Fruit fly (Drosophila melanogaster) whole organism, wandering third instar larva: Measurements from ENCODE around the gene CG31807.
A peak's percentile ranks its signal among the peaks of the same experiment; 100 is the strongest.

Experiments used
- CG32264 ChIP-seq: fragments of 200-800 bp; sonication (Bioruptor generic); optimal IDR thresholded peaks from 2 replicates; lab custom pipeline; 2016; ENCODE audit warnings: missing biosample characterization, missing genetic modification characterization
- CG9705 ChIP-seq: fragments of 200-800 bp; sonication (Bioruptor generic); optimal IDR thresholded peaks from 2 replicates; lab custom pipeline; 2018; ENCODE audit warnings: missing biosample characterization, mild to moderate bottlenecking, missing genetic modification characterization
- CrebA ChIP-seq: fragments of 200-800 bp; sonication (Bioruptor generic); optimal IDR thresholded peaks from 2 replicates; lab custom pipeline; 2016; ENCODE audit warnings: missing biosample characterization, mild to moderate bottlenecking, missing genetic modification characterization, borderline replicate concordance
- Dfd ChIP-seq: fragments of >200 bp; optimal IDR thresholded peaks from 2 replicates; lab custom pipeline; 2017; ENCODE audit warnings: missing biosample characterization, missing genetic modification characterization
- Dif ChIP-seq: fragments of 200-275, 200-300 bp; sonication (Bioruptor generic); optimal IDR thresholded peaks from 2 replicates; lab custom pipeline; 2018; ENCODE audit warnings: missing biosample characterization, missing genetic modification characterization; ENCODE audit not compliant: partially characterized antibody
- GATAd ChIP-seq: sonication (Bioruptor generic); optimal IDR thresholded peaks from 2 replicates; lab custom pipeline; 2016; ENCODE audit warnings: missing biosample characterization, missing genetic modification characterization
- HLH106 ChIP-seq: fragments of 200-800 bp; optimal IDR thresholded peaks from 3 replicates; lab custom pipeline; 2019; ENCODE audit warnings: missing biosample characterization, mild to moderate bottlenecking, missing genetic modification characterization, moderate library complexity
- Hnf4 ChIP-seq: fragments of 200-800 bp; sonication (Bioruptor generic); optimal IDR thresholded peaks from 2 replicates; lab custom pipeline; 2016; ENCODE audit warnings: missing biosample characterization, mild to moderate bottlenecking, missing genetic modification characterization
- Hr78 ChIP-seq: fragments of >200 bp; optimal IDR thresholded peaks from 2 replicates; lab custom pipeline; 2017; ENCODE audit warnings: missing biosample characterization, missing genetic modification characterization
- Hr83 ChIP-seq: fragments of 200-300 bp; sonication (Bioruptor generic); optimal IDR thresholded peaks from 2 replicates; lab custom pipeline; 2016; ENCODE audit warnings: missing biosample characterization, mild to moderate bottlenecking, missing genetic modification characterization, moderate library complexity; ENCODE audit not compliant: poor library complexity, severe bottlenecking
- Jra ChIP-seq: sonication (Bioruptor generic); optimal IDR thresholded peaks from 2 replicates; lab custom pipeline; 2016; ENCODE audit warnings: missing biosample characterization, missing genetic modification characterization
- Mio ChIP-seq: sonication (Bioruptor generic); optimal IDR thresholded peaks from 2 replicates; lab custom pipeline; 2016; ENCODE audit warnings: missing biosample characterization, missing genetic modification characterization
- N ChIP-seq: fragments of >200 bp; optimal IDR thresholded peaks from 2 replicates; lab custom pipeline; 2018; ENCODE audit warnings: missing biosample characterization, missing external identifiers, missing genetic modification characterization
- OdsH ChIP-seq: fragments of 200-800 bp; sonication (Bioruptor generic); optimal IDR thresholded peaks from 2 replicates; lab custom pipeline; 2016; ENCODE audit warnings: missing biosample characterization, mild to moderate bottlenecking, missing genetic modification characterization
- Rel ChIP-seq, 2 experiments: fragments of 200-800 bp; sonication (Bioruptor generic) in 1 of 2; optimal IDR thresholded peaks; 2 replicates in 1 of 2; 3 replicates in 1 of 2; lab custom pipeline; 2016 to 2019; ENCODE audit warnings: mild to moderate bottlenecking in 2 of 2, missing biosample characterization in 2 of 2, missing genetic modification characterization in 2 of 2, moderate library complexity in 1 of 2
- Sp1 ChIP-seq: fragments of 200-800 bp; sonication (Bioruptor generic); optimal IDR thresholded peaks from 3 replicates; lab custom pipeline; 2019; ENCODE audit warnings: missing biosample characterization, mild to moderate bottlenecking, missing genetic modification characterization, moderate library complexity
- Vsx2 ChIP-seq: fragments of 200-300, 225-300 bp; sonication (Bioruptor generic); optimal IDR thresholded peaks from 2 replicates; lab custom pipeline; 2018; ENCODE audit warnings: missing biosample characterization, missing genetic modification characterization; ENCODE audit not compliant: partially characterized antibody
- brk ChIP-seq: fragments of 200-800 bp; sonication (Bioruptor generic); optimal IDR thresholded peaks from 2 replicates; lab custom pipeline; 2016; ENCODE audit warnings: missing biosample characterization, mild to moderate bottlenecking, missing genetic modification characterization
- dl ChIP-seq, 2 experiments: fragments of 175-275, 200-275 bp in 1 of 2; fragments of 200-275 bp in 1 of 2; sonication (Bioruptor generic); optimal IDR thresholded peaks; lab custom pipeline; 2018; ENCODE audit warnings: mild to moderate bottlenecking in 2 of 2, missing biosample characterization in 2 of 2, missing genetic modification characterization in 2 of 2, moderate library complexity in 2 of 2; ENCODE audit not compliant: partially characterized antibody in 2 of 2, insufficient read depth in 1 of 2
- dmrt93B ChIP-seq: fragments of 200-800 bp; sonication (Bioruptor generic); optimal IDR thresholded peaks from 2 replicates; lab custom pipeline; 2018; ENCODE audit warnings: missing biosample characterization, mild to moderate bottlenecking, missing genetic modification characterization
- dsf ChIP-seq: sonication (Bioruptor generic); optimal IDR thresholded peaks from 2 replicates; lab custom pipeline; 2016; ENCODE audit warnings: missing biosample characterization, missing genetic modification characterization, borderline replicate concordance
- ey ChIP-seq: fragments of 200-800 bp; sonication (Bioruptor generic); optimal IDR thresholded peaks from 2 replicates; lab custom pipeline; 2016; ENCODE audit warnings: missing biosample characterization, missing genetic modification characterization
- foxo ChIP-seq, 2 experiments: fragments of 200-800 bp; sonication (Bioruptor generic); optimal IDR thresholded peaks; 2 replicates in 1 of 2; 3 replicates in 1 of 2; lab custom pipeline; 2016 to 2017; ENCODE audit warnings: missing biosample characterization in 2 of 2, missing genetic modification characterization in 2 of 2
- fru ChIP-seq: fragments of 200-800 bp; sonication (Bioruptor generic); optimal IDR thresholded peaks from 3 replicates; lab custom pipeline; 2016; ENCODE audit warnings: missing biosample characterization, mild to moderate bottlenecking, missing genetic modification characterization
- h ChIP-seq: fragments of 200-800 bp; sonication (Bioruptor generic); optimal IDR thresholded peaks from 3 replicates; lab custom pipeline; 2016; ENCODE audit warnings: missing biosample characterization, mild to moderate bottlenecking, missing genetic modification characterization
- jim ChIP-seq: fragments of 175-275, 200-325 bp; sonication (Bioruptor generic); optimal IDR thresholded peaks from 2 replicates; lab custom pipeline; 2016; ENCODE audit warnings: missing biosample characterization, mild to moderate bottlenecking, missing genetic modification characterization
- lola ChIP-seq: fragments of >200 bp; optimal IDR thresholded peaks from 2 replicates; lab custom pipeline; 2017; ENCODE audit warnings: missing biosample characterization, missing genetic modification characterization
- psq ChIP-seq: fragments of 200-800 bp; sonication (Bioruptor generic); optimal IDR thresholded peaks from 3 replicates; lab custom pipeline; 2017; ENCODE audit warnings: missing biosample characterization, mild to moderate bottlenecking, missing genetic modification characterization, moderate library complexity
- rgr ChIP-seq: fragments of 200-800 bp; sonication (Bioruptor generic); optimal IDR thresholded peaks from 3 replicates; lab custom pipeline; 2016; ENCODE audit warnings: missing biosample characterization, mild to moderate bottlenecking, missing genetic modification characterization
- sage ChIP-seq: fragments of 200-800 bp; sonication (Bioruptor generic); optimal IDR thresholded peaks from 2 replicates; lab custom pipeline; 2016; ENCODE audit warnings: missing biosample characterization, mild to moderate bottlenecking, missing genetic modification characterization
- sv ChIP-seq: fragments of 200-800 bp; sonication (Bioruptor generic); optimal IDR thresholded peaks from 3 replicates; lab custom pipeline; 2016; ENCODE audit warnings: missing biosample characterization, missing genetic modification characterization
- usp ChIP-seq: fragments of >200 bp; optimal IDR thresholded peaks from 2 replicates; lab custom pipeline; 2017; ENCODE audit warnings: missing biosample characterization, missing genetic modification characterization
- woc ChIP-seq: sonication (Bioruptor generic); optimal IDR thresholded peaks from 2 replicates; lab custom pipeline; 2016; ENCODE audit warnings: missing biosample characterization, mild to moderate bottlenecking, missing genetic modification characterization

Gene CG31807

dm6 chr2L:16731799-16732198, 48.0 kb upstream of the CG31807 start, which contains the start of gene Prosbeta4:
Gene Prosbeta4 (minus strand): TSS chr2L:16732133.
- TF ChIP-seq sage, result no peak
- no peak for TF ChIP-seq dsf (GFP tag; lab: Kevin White, UChicago)
- TF ChIP-seq Hnf4 (GFP tag; lab: Kevin White, UChicago), result no peak
- no peak for TF ChIP-seq Dfd

DNA sequence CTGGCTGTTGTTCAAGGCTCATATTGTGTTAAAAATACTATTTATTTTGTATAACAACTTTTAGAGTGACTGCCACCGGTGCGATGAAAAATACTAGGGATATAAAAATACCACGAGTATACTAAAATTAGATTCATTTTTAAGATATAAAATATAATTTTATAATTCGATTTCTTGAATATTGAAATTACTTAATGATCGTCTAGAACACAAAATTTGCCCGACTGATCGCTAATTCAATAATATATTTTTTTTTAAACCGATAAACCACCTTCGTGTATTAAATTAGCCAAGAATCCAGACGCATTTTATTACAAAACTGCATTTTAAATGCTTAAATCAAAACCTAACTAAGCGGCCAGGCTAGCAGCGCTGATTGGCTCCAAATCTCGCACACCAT, 47.1 kb upstream of the CG31807 start, which contains the start of gene CG17996:
Gene CG17996 (minus strand): TSS at position 101 of the 400 bp plus-strand sequence.
- TF ChIP-seq dsf (GFP tag; lab: Kevin White, UChicago), result no peak
- TF ChIP-seq sv, result no peak
- no peak for TF ChIP-seq CG9705
- TF ChIP-seq brk (GFP tag; lab: Kevin White, UChicago), result no peak
- TF ChIP-seq usp, result no peak
- no peak for TF ChIP-seq ey (GFP tag; lab: Kevin White, UChicago)
- no peak for TF ChIP-seq dl (GFP tag; optimal IDR thresholded peaks at IDR 0.05; lab: Kevin White, UChicago; ENCODE audit: insufficient read depth in 1 of 2, partially characterized antibody in 2 of 2)
- no peak for TF ChIP-seq h (GFP tag; lab: Kevin White, UChicago)
- TF ChIP-seq Hr78 (GFP tag; lab: Kevin White, UChicago), result no peak
- no peak for TF ChIP-seq woc (GFP tag; lab: Kevin White, UChicago)

- no peak for TF ChIP-seq brk (GFP tag; lab: Kevin White, UChicago)
- TF ChIP-seq dl (GFP tag; optimal IDR thresholded peaks at IDR 0.05; lab: Kevin White, UChicago; ENCODE audit: insufficient read depth in 1 of 2, partially characterized antibody in 2 of 2), result no peak
- no peak for TF ChIP-seq psq (GFP tag; lab: Kevin White, UChicago)
- no peak for TF ChIP-seq GATAd (GFP tag; lab: Kevin White, UChicago)
- TF ChIP-seq Dif (GFP tag; lab: Kevin White, UChicago), result no peak
- TF ChIP-seq rgr (GFP tag; lab: Kevin White, UChicago), result no peak
- no peak for TF ChIP-seq sv
- no peak for TF ChIP-seq lola (GFP tag; lab: Kevin White, UChicago)
- no peak for TF ChIP-seq foxo (GFP tag; optimal IDR thresholded peaks at IDR 0.05; lab: Kevin White, UChicago)
- TF ChIP-seq sage, result no peak
- no peak for TF ChIP-seq Jra
- TF ChIP-seq jim (GFP tag; lab: Kevin White, UChicago), result no peak
- no peak for TF ChIP-seq Sp1 (GFP tag; lab: Kevin White, UChicago)
- TF ChIP-seq ey (GFP tag; lab: Kevin White, UChicago), result no peak
- no peak for TF ChIP-seq fru (GFP tag; lab: Kevin White, UChicago)
These were observed 45.7 kb upstream of the CG31807 start, which contains the start of gene Tsen2 for dm6 chr2L:16729556-16729955. Gene Tsen2 (plus strand): TSS chr2L:16729777.

dm6 chr2L:16727578-16728023, 43.8 kb upstream of the CG31807 start, which contains the start of gene VhaSFD:
Gene VhaSFD (minus strand): TSS chr2L:16727826.
- TF ChIP-seq CrebA (GFP tag; lab: Kevin White, UChicago) (no peak), Hr78 (GFP tag; lab: Kevin White, UChicago) (no peak), jim (GFP tag; lab: Kevin White, UChicago) (no peak), sage (no peak), ey (GFP tag; lab: Kevin White, UChicago) (no peak), N (GFP tag; lab: Kevin White, UChicago) (no peak), CG9705 (peak; percentile 49), OdsH (peak; percentile 29), CG32264 (no peak), Sp1 (GFP tag; lab: Kevin White, UChicago) (peak; percentile 35), Hr83 (GFP tag; lab: Kevin White, UChicago) (no peak), dl (GFP tag; optimal IDR thresholded peaks at IDR 0.05; lab: Kevin White, UChicago; ENCODE audit: insufficient read depth in 1 of 2, partially characterized antibody in 2 of 2) (no peak), h (GFP tag; lab: Kevin White, UChicago) (no peak), Rel (GFP tag; optimal IDR thresholded peaks at IDR 0.05; lab: Kevin White, UChicago) (no peak), Rel (tag; optimal IDR thresholded peaks at IDR 0.05; lab: Kevin White, UChicago) (peak; percentile 80), Vsx2 (GFP tag; lab: Kevin White, UChicago) (no peak), dmrt93B (GFP tag; lab: Kevin White, UChicago) (no peak), Mio (GFP tag; lab: Kevin White, UChicago) (no peak), fru (GFP tag; lab: Kevin White, UChicago) (no peak), HLH106 (tag; lab: Kevin White, UChicago) (peak; percentile 34), Jra (no peak), rgr (GFP tag; lab: Kevin White, UChicago) (peak; percentile 20), brk (GFP tag; lab: Kevin White, UChicago) (no peak), GATAd (GFP tag; lab: Kevin White, UChicago) (no peak), Hnf4 (GFP tag; lab: Kevin White, UChicago) (no peak), woc (GFP tag; lab: Kevin White, UChicago) (no peak)
